In genomic region chr3L:10504607-10505006, dm6 we compare ENCODE assay signal across 1 fruit fly cellular context.
TF ChIP-seq lines count a peak whose summit lies in the region.

No protein-coding gene starts in this region.

TF ChIP-seq in whole organism, embryonic, 481 proteins besides CTCF, POLR2A, EP300 and RAD21 (continued from another document):
- peak; percentile 3 for TF ChIP-seq CG18262 (tag; optimal IDR thresholded peaks at IDR 0.05; lab: Kevin White, UChicago)
- TF ChIP-seq prd (optimal IDR thresholded peaks at IDR 0.05; lab: Kevin White, UChicago): no peak
- peak; percentile 41; the same call in 1 of the 3 replicates for TF ChIP-seq prd (GFP tag; IDR thresholded peaks at IDR 0.05; lab: Robert Waterston, UW)
- no peak for TF ChIP-seq CG8359 (GFP tag; optimal IDR thresholded peaks at IDR 0.05; lab: Kevin White, UChicago; ENCODE audit: borderline replicate concordance)
- TF ChIP-seq CG7839 (tag; optimal IDR thresholded peaks at IDR 0.05; lab: Kevin White, UChicago): peak; percentile 3
- peak; percentile 12 for TF ChIP-seq CG1603 (tag; optimal IDR thresholded peaks at IDR 0.05; lab: Kevin White, UChicago)
- peak; percentile 1 for TF ChIP-seq CG17359 (tag; optimal IDR thresholded peaks at IDR 0.05; lab: Kevin White, UChicago)
- no peak for TF ChIP-seq Max (GFP tag; optimal IDR thresholded peaks at IDR 0.05; lab: Kevin White, UChicago)
- TF ChIP-seq grn (GFP tag; optimal IDR thresholded peaks at IDR 0.05; lab: Kevin White, UChicago): no peak
- TF ChIP-seq Ets65A (GFP tag; lab: Kevin White, UChicago): peak; percentile 93
- 0 out of 2 replicates have a peak, but pooled peaks have one; percentile 8 for TF ChIP-seq CG10959 (GFP tag; IDR thresholded peaks at IDR 0.05; lab: Robert Waterston, UW)
- TF ChIP-seq CG11560 (tag; IDR thresholded peaks at IDR 0.05; lab: Robert Waterston, UW): no peak
- peak; percentile 13 for TF ChIP-seq Sox102F (GFP tag; optimal IDR thresholded peaks at IDR 0.05; lab: Kevin White, UChicago)
- 0 out of 2 replicates have a peak, but pooled peaks have one; percentile 7 for TF ChIP-seq CG4730 (GFP tag; IDR thresholded peaks at IDR 0.05; lab: Robert Waterston, UW)
- TF ChIP-seq CG7963 (GFP tag; IDR thresholded peaks at IDR 0.05; lab: Robert Waterston, UW; ENCODE audit: partially characterized antibody): no peak
- peak in 1 of 2 experiments; percentile 14 for TF ChIP-seq bsh (GFP tag; optimal IDR thresholded peaks at IDR 0.05; lab: Kevin White, UChicago)
- peak; percentile 19 for TF ChIP-seq fd96Cb (tag; optimal IDR thresholded peaks at IDR 0.05; lab: Kevin White, UChicago)
- TF ChIP-seq ems (GFP tag; optimal IDR thresholded peaks at IDR 0.05; lab: Kevin White, UChicago): no peak
- no peak for TF ChIP-seq odd (GFP tag; optimal IDR thresholded peaks at IDR 0.05; lab: Kevin White, UChicago)
